Fruit fly (Drosophila melanogaster) whole organism, pupa: Measurements from ENCODE around the gene Cpr35B.
A peak's percentile ranks its signal among the peaks of the same experiment; 100 is the strongest.

Experiments
- CG10348 ChIP-seq: fragments of 200-800 bp; sonication (Bioruptor generic); IDR thresholded peaks from 2 replicates; pipeline ENCODE4 v1.3.6; 2022; ENCODE audit warnings: missing biosample characterization, missing genetic modification characterization
- CG12605 ChIP-seq: fragments of 200-800 bp; sonication (Bioruptor generic); IDR thresholded peaks from 2 replicates; pipeline ENCODE4 v1.3.6; 2022; ENCODE audit warnings: missing biosample characterization, missing genetic modification characterization
- CG13204 ChIP-seq: fragments of 200-800 bp; sonication (Bioruptor generic); optimal IDR thresholded peaks from 2 replicates; lab custom pipeline; 2018; ENCODE audit warnings: missing biosample characterization, mild to moderate bottlenecking, missing genetic modification characterization, moderate library complexity
- CG14655 ChIP-seq: fragments of 200-800 bp; sonication (Bioruptor generic); optimal IDR thresholded peaks from 3 replicates; lab custom pipeline; 2017; ENCODE audit warnings: mild to moderate bottlenecking, missing biosample characterization, missing genetic modification reagents, missing genetic modification characterization
- CG15710 ChIP-seq: fragments of 200-800 bp; sonication (Bioruptor generic); optimal IDR thresholded peaks from 2 replicates; lab custom pipeline; 2018; ENCODE audit warnings: missing biosample characterization, mild to moderate bottlenecking, missing genetic modification characterization, moderate library complexity
- CG17806 ChIP-seq: fragments of 200-800 bp; sonication (Bioruptor generic); optimal IDR thresholded peaks from 2 replicates; lab custom pipeline; 2018; ENCODE audit warnings: missing biosample characterization, mild to moderate bottlenecking, missing genetic modification characterization, moderate library complexity
- CG32121 ChIP-seq: fragments of 200-800 bp; sonication (Bioruptor generic); IDR thresholded peaks from 2 replicates; pipeline ENCODE4 v1.3.6; 2022; ENCODE audit warnings: missing biosample characterization, missing genetic modification characterization
- CG34367 ChIP-seq: fragments of 200-800 bp; sonication (Bioruptor generic); optimal IDR thresholded peaks from 2 replicates; lab custom pipeline; 2018; ENCODE audit warnings: missing biosample characterization, mild to moderate bottlenecking, missing genetic modification characterization
- CG4496 ChIP-seq: fragments of 200-800 bp; sonication (Bioruptor generic); IDR thresholded peaks from 3 replicates; pipeline ENCODE4 v1.3.6; 2022; ENCODE audit warnings: missing biosample characterization, missing genetic modification characterization
- CG8159 ChIP-seq: fragments of 200-800 bp; sonication (Bioruptor generic); optimal IDR thresholded peaks from 3 replicates; lab custom pipeline; 2018; ENCODE audit warnings: missing biosample characterization, mild to moderate bottlenecking, missing genetic modification characterization, moderate library complexity
- CG8301 ChIP-seq: fragments of 200-800 bp; sonication (Bioruptor generic); optimal IDR thresholded peaks from 2 replicates; lab custom pipeline; 2018; ENCODE audit warnings: missing biosample characterization, mild to moderate bottlenecking, missing genetic modification characterization
- CG9948 ChIP-seq: fragments of 200-800 bp; sonication (Bioruptor generic); optimal IDR thresholded peaks from 2 replicates; lab custom pipeline; 2018; ENCODE audit warnings: missing biosample characterization, mild to moderate bottlenecking, missing genetic modification characterization, moderate library complexity
- D1 ChIP-seq: fragments of 200-800 bp; sonication (Bioruptor generic); optimal IDR thresholded peaks from 2 replicates; lab custom pipeline; 2018; ENCODE audit warnings: missing biosample characterization, mild to moderate bottlenecking, missing genetic modification characterization, moderate library complexity
- EcR ChIP-seq: fragments of 200-800 bp; sonication (Bioruptor generic); optimal IDR thresholded peaks from 3 replicates; lab custom pipeline; 2019; ENCODE audit warnings: missing biosample characterization, missing genetic modification characterization, mild to moderate bottlenecking, moderate library complexity, missing genetic modification reagents
- Ets98B ChIP-seq: fragments of 200-800 bp; sonication (Bioruptor generic); IDR thresholded peaks from 2 replicates; pipeline ENCODE4 v1.3.6; 2022; ENCODE audit warnings: missing biosample characterization, missing genetic modification characterization
- Pif1A ChIP-seq: fragments of 200-800 bp; sonication (Bioruptor generic); optimal IDR thresholded peaks from 3 replicates; lab custom pipeline; 2016; ENCODE audit warnings: missing biosample characterization, missing genetic modification characterization
- Pif1B ChIP-seq: fragments of 200-800 bp; sonication (Bioruptor generic); optimal IDR thresholded peaks from 3 replicates; lab custom pipeline; 2016; ENCODE audit warnings: missing biosample characterization, missing genetic modification characterization
- Snoo ChIP-seq: fragments of 200-800 bp; sonication (Bioruptor generic); optimal IDR thresholded peaks from 3 replicates; lab custom pipeline; 2017; ENCODE audit warnings: missing biosample characterization, mild to moderate bottlenecking, missing genetic modification characterization, inconsistent platforms
- fd96Ca ChIP-seq: fragments of 200-800 bp; sonication (Bioruptor generic); IDR thresholded peaks from 3 replicates; pipeline ENCODE4 v1.3.6; 2022; ENCODE audit warnings: missing biosample characterization, missing genetic modification characterization
- gl ChIP-seq: fragments of 200-800 bp; sonication (Bioruptor generic); optimal IDR thresholded peaks from 2 replicates; lab custom pipeline; 2018; ENCODE audit warnings: missing biosample characterization, mild to moderate bottlenecking, missing genetic modification characterization
- rn ChIP-seq: fragments of 200-800 bp; sonication (Bioruptor generic); IDR thresholded peaks from 2 replicates; pipeline ENCODE4 v1.3.6; 2022; ENCODE audit warnings: missing biosample characterization, missing genetic modification characterization

The Cpr35B gene

DNA sequence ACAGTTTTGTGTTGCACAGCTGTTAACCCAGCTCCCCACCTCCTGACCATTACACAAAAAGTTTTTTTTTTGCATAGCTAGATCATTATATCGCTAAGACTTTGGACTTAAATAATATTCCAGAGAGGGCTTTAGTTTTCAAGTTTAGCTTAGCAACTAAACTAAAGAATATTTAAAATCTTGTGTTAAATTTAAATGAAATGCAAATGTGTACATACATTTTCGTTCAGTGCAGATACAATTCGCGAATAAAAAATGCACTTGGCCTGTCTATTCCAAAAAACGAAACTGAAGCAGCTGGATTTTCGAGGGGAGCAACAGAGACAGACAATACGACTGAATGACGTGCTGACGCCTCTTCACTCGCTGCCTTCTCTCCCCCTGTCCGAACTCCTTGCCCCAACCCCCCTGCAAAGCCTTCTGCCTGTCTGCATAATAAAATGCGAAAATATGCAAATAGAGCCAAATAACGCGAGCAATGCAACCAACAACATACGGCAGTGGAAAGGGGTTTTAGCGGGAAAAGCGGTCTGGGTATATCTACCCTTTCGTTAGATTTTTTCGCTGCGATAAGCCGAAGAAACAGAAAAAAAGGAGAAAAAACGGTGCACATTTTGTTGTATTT lies 23.3 kb downstream of the Cpr35B start:
- TF ChIP-seq CG9948 (tag; lab: Kevin White, UChicago) (no peak), CG8301 (tag; lab: Kevin White, UChicago) (no peak), CG4496 (GFP tag; lab: Robert Waterston, UW) (peak; percentile 68; the same call in 2 of the 3 replicates), Snoo (tag; lab: Kevin White, UChicago) (no peak), CG10348 (GFP tag; lab: Robert Waterston, UW) (no peak), Pif1B (no peak), EcR (no peak), D1 (no peak), CG13204 (no peak), CG14655 (GFP tag; lab: Kevin White, UChicago) (peak; percentile 38), CG15710 (tag; lab: Kevin White, UChicago) (no peak), gl (tag; lab: Kevin White, UChicago) (no peak), fd96Ca (GFP tag; lab: Robert Waterston, UW) (no peak), Ets98B (no peak), CG12605 (GFP tag; lab: Robert Waterston, UW) (no peak), CG17806 (peak; percentile 31), rn (GFP tag; lab: Robert Waterston, UW) (0 out of 2 replicates have a peak, but pooled peaks have one; percentile 14), Pif1A (GFP tag; lab: Kevin White, UChicago) (peak; percentile 17), CG34367 (tag; lab: Kevin White, UChicago) (no peak), CG32121 (GFP tag; lab: Robert Waterston, UW) (no peak), CG8159 (no peak)

DNA sequence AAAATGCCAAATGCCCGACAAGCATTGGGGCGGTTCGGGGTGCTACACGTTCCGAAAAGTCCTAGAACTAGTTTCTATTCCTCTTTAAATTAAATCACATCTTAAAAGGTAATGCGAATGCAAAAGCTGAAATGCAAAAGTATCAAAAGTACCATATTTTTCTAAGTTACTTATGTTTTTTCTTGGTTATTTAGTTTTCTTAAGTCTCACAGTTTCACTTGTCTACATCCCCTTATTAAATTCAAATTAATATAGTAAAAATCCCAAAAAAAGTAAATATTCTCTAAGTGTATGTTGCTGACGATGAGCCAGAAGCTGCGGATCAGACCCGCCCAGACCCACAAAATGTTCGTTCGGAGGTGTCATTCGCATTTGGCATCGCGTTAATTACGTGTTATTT lies 24.3 kb downstream of the Cpr35B start:
- TF ChIP-seq CG14655 (GFP tag; lab: Kevin White, UChicago) (peak; percentile 55), CG8301 (tag; lab: Kevin White, UChicago) (peak; percentile 41), D1 (no peak), rn (GFP tag; lab: Robert Waterston, UW) (no peak), CG17806 (peak; percentile 36), gl (tag; lab: Kevin White, UChicago) (no peak), Pif1A (GFP tag; lab: Kevin White, UChicago) (no peak), Ets98B (no peak), CG34367 (tag; lab: Kevin White, UChicago) (no peak), EcR (no peak), CG32121 (GFP tag; lab: Robert Waterston, UW) (peak; percentile 8; the same call in 1 of the 2 replicates), CG12605 (GFP tag; lab: Robert Waterston, UW) (no peak), Snoo (tag; lab: Kevin White, UChicago) (peak; percentile 27), CG8159 (peak; percentile 64), CG13204 (no peak), CG15710 (tag; lab: Kevin White, UChicago) (peak; percentile 1), Pif1B (no peak), CG10348 (GFP tag; lab: Robert Waterston, UW) (no peak), CG4496 (GFP tag; lab: Robert Waterston, UW) (no peak), CG9948 (tag; lab: Kevin White, UChicago) (peak; percentile 18), fd96Ca (GFP tag; lab: Robert Waterston, UW) (no peak)

DNA sequence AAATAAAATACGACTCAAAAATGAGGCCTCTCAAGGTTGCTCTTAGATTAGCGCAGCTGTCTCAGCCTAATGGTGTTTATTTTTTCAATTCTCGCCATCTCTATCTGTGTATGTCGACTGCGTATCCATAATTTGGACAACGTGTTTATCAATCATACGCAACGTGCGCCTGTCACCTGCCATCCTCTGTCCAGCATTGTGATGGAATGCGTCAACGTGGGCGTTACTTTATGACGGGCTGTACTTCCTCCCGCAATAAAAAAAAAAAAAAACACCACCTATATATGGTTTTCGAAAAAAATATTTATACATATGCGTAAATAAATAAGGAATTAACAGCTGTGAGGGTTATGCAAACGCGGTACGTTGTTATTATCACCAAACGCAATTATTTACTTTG lies 25.7 kb downstream of the Cpr35B start:
- no peak for TF ChIP-seq CG14655 (GFP tag; lab: Kevin White, UChicago)
- TF ChIP-seq rn (GFP tag; lab: Robert Waterston, UW), result no peak
- TF ChIP-seq CG4496 (GFP tag; lab: Robert Waterston, UW), result no peak
- TF ChIP-seq D1, result no peak
- TF ChIP-seq gl (tag; lab: Kevin White, UChicago), result no peak
- no peak for TF ChIP-seq CG13204
- TF ChIP-seq CG32121 (GFP tag; lab: Robert Waterston, UW), result no peak
- TF ChIP-seq Snoo (tag; lab: Kevin White, UChicago), result no peak
- no peak for TF ChIP-seq Ets98B
- no peak for TF ChIP-seq CG17806
- no peak for TF ChIP-seq fd96Ca (GFP tag; lab: Robert Waterston, UW)
- no peak for TF ChIP-seq CG34367 (tag; lab: Kevin White, UChicago)
- no peak for TF ChIP-seq Pif1B
- TF ChIP-seq CG10348 (GFP tag; lab: Robert Waterston, UW), result no peak
- no peak for TF ChIP-seq Pif1A (GFP tag; lab: Kevin White, UChicago)
- no peak for TF ChIP-seq CG8301 (tag; lab: Kevin White, UChicago)
- no peak for TF ChIP-seq CG9948 (tag; lab: Kevin White, UChicago)

DNA sequence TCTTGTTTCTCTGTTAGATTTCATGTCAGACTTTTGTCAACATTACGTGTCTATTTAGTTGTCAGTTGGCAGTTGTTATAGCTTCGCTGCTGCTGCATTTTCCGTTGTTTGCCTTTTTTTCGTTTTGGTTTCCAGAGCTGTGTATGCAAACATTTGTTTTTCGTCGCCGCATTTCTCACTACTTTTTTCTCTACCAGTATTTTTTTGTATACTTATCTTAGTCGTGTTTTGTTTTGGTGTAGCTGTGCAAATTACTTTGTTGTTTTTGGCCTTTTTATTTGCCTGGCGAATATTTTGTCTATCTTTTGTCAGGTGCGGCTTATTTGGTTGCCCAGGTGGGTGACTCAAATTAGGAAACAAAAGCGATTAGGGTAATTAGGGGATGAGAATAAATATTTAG lies 26.4 kb downstream of the Cpr35B start:
- TF ChIP-seq CG9948 (tag; lab: Kevin White, UChicago) (no peak), CG10348 (GFP tag; lab: Robert Waterston, UW) (no peak), CG8301 (tag; lab: Kevin White, UChicago) (no peak), CG8159 (no peak), Snoo (tag; lab: Kevin White, UChicago) (no peak), gl (tag; lab: Kevin White, UChicago) (no peak), CG13204 (no peak), CG32121 (GFP tag; lab: Robert Waterston, UW) (no peak), EcR (no peak), CG34367 (tag; lab: Kevin White, UChicago) (no peak), CG15710 (tag; lab: Kevin White, UChicago) (no peak), D1 (no peak), Pif1A (GFP tag; lab: Kevin White, UChicago) (no peak), fd96Ca (GFP tag; lab: Robert Waterston, UW) (no peak), CG4496 (GFP tag; lab: Robert Waterston, UW) (no peak), rn (GFP tag; lab: Robert Waterston, UW) (no peak), Pif1B (no peak), CG12605 (GFP tag; lab: Robert Waterston, UW) (no peak), Ets98B (no peak), CG17806 (no peak)
- TF ChIP-seq, all 21 proteins: peak for 0

DNA sequence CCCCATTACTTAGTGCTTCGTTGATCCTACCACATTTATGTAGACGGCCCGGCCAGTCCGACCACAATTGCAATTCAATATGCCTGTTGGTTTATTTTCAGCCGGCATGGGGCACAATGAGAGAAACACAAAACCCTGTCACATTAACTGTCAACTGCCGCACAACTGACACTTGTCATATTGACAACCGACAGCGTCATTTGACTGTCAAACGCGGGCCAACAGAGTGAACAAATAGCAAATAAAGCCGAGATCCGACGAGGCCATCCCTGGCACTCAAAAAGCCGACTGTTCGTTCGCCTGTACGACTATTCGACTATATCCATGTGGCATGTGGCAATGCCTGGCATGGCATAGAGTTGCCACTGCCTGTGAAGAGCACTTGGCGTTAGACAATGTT lies 27.0 kb downstream of the Cpr35B start:
- TF ChIP-seq Ets98B, result no peak
- TF ChIP-seq CG17806, result no peak
- TF ChIP-seq CG15710 (tag; lab: Kevin White, UChicago), result no peak
- no peak for TF ChIP-seq Pif1A (GFP tag; lab: Kevin White, UChicago)
- TF ChIP-seq EcR, result no peak
- TF ChIP-seq Pif1B, result no peak
- TF ChIP-seq CG12605 (GFP tag; lab: Robert Waterston, UW), result no peak
- no peak for TF ChIP-seq rn (GFP tag; lab: Robert Waterston, UW)
- no peak for TF ChIP-seq CG14655 (GFP tag; lab: Kevin White, UChicago)
- TF ChIP-seq fd96Ca (GFP tag; lab: Robert Waterston, UW), result no peak
- no peak for TF ChIP-seq CG13204
- TF ChIP-seq CG32121 (GFP tag; lab: Robert Waterston, UW), result no peak
- TF ChIP-seq Snoo (tag; lab: Kevin White, UChicago), result no peak
- TF ChIP-seq CG8301 (tag; lab: Kevin White, UChicago), result no peak
- no peak for TF ChIP-seq gl (tag; lab: Kevin White, UChicago)
- TF ChIP-seq CG9948 (tag; lab: Kevin White, UChicago), result no peak
- no peak for TF ChIP-seq CG8159
